Fruit fly (Drosophila melanogaster) whole organism, prepupa: ENCODE results near the gene Saf-B.

ENCODE experiments used
- CG6854 ChIP-seq: fragments of 200-800 bp; sonication (Bioruptor generic); optimal IDR thresholded peaks from 2 replicates; lab custom pipeline; 2017; ENCODE audit warnings: missing biosample characterization, mild to moderate bottlenecking, missing genetic modification characterization
- topi ChIP-seq: fragments of 200-800 bp; sonication (Bioruptor generic); optimal IDR thresholded peaks from 3 replicates; lab custom pipeline; 2016; ENCODE audit warnings: missing biosample characterization, missing genetic modification characterization

- peak; percentile 97 for TF ChIP-seq topi
- TF ChIP-seq CG6854 (GFP tag; lab: Kevin White, UChicago) = peak; percentile 83
Measured at dm6 chr3R:24768538-24769401, 48.5 kb upstream of the Saf-B start, which contains the start of gene CG13631.
